Worm (Caenorhabditis elegans): ENCODE results near the gene F52D10.2.

The F52D10.2 gene

DNA sequence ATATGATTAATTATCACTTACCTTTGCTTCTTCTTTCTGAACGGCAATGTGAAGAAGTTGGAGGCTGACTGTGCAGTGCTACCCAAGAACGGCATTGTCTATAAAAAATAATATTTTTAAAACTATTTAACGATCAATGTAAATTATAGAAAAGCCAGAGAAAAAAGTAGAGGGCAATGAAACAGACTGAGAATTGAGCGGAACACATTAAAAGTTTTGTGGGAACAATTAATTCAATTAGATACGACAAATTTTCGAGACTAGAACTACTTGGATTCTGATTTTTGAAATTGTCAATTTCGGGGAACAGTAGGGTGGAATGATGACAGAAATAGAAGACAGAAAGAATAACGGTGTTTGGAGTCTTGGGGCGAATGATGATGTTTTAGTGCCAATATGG lies at the start of gene F52D10.2:
TSS of gene F52D10.2 (minus strand) at position 101 of the 400 bp plus-strand sequence.
- TF ChIP-seq cey-2 (tag; optimal IDR thresholded peaks at IDR 0.05; ENCODE audit: borderline replicate concordance, insufficient read depth), result no peak
- TF ChIP-seq zfp-2 (tag; optimal IDR thresholded peaks at IDR 0.05), result no peak
- no peak for TF ChIP-seq hlh-30 (tag; optimal IDR thresholded peaks at IDR 0.05; ENCODE audit: insufficient read depth)
- no peak for TF ChIP-seq ztf-7 (tag; optimal IDR thresholded peaks at IDR 0.05)
- no peak for TF ChIP-seq ceh-44 (GFP tag; IDR thresholded peaks at IDR 0.05)
- no peak for TF ChIP-seq ceh-32 (tag; optimal IDR thresholded peaks at IDR 0.05; ENCODE audit: poor library complexity)
- TF ChIP-seq fos-1 (tag; optimal IDR thresholded peaks at IDR 0.05), result no peak
- no peak for TF ChIP-seq ceh-62 (tag; optimal IDR thresholded peaks at IDR 0.05)
- no peak for TF ChIP-seq R02D3.7 (tag; optimal IDR thresholded peaks at IDR 0.05)
- TF ChIP-seq unc-62 (GFP tag; optimal IDR thresholded peaks at IDR 0.05 in 1 of 2), result no peak
- TF ChIP-seq unc-62 (tag; optimal IDR thresholded peaks at IDR 0.05), result no peak
- TF ChIP-seq saeg-2 (GFP tag; IDR thresholded peaks at IDR 0.05), result no peak

DNA sequence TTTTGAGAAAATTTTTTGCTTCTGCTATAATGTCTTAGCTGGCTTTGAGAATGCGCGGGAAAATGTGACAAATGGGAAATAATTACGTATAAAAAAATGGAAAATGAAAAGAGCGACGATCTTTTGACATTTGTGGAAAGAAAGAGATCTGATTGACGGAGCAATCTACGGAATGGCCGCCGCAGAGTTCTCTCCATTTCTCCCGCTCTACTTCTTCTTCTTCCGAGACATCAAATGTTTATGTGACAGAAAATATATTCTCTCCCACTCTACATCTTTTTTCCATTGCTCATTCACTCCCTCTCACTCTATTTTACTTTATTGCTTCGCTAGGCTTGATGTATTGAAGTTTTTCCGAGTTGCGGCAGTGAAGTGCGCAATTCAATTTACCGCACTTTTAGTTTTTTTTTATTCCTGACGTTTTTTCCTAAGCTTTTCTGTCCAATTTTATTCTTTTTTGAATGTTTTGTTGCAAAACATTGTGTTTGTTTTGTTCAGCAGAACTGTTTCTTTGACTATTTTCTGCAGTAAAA lies 49.0 kb upstream of the F52D10.2 start:
- no peak for TF ChIP-seq ceh-32 (tag; optimal IDR thresholded peaks at IDR 0.05; ENCODE audit: poor library complexity)
- no peak for TF ChIP-seq mes-2 (tag; optimal IDR thresholded peaks at IDR 0.05; ENCODE audit: poor library complexity, severe bottlenecking)
- TF ChIP-seq hlh-30 (tag; optimal IDR thresholded peaks at IDR 0.05; ENCODE audit: insufficient read depth), result no peak
- no peak for TF ChIP-seq snpc-1.2 (GFP tag; IDR thresholded peaks at IDR 0.05)
- TF ChIP-seq rbr-2 (tag; optimal IDR thresholded peaks at IDR 0.05), result no peak
- 0 out of 2 replicates have a peak, but pooled peaks have one; percentile 37 for TF ChIP-seq ctbp-1 (GFP tag; IDR thresholded peaks at IDR 0.05)
- TF ChIP-seq ama-1 (optimal IDR thresholded peaks at IDR 0.05), result no peak
- TF ChIP-seq fkh-10 (GFP tag; optimal IDR thresholded peaks at IDR 0.05), result peak; percentile 95
- TF ChIP-seq nhr-76 (tag; optimal IDR thresholded peaks at IDR 0.05), result no peak
- no peak for TF ChIP-seq gei-8 (GFP tag; optimal IDR thresholded peaks at IDR 0.05)
- TF ChIP-seq nhr-111 (GFP tag; optimal IDR thresholded peaks at IDR 0.05), result no peak
- no peak for TF ChIP-seq F10B5.3 (tag; optimal IDR thresholded peaks at IDR 0.05)
- TF ChIP-seq ces-1 (GFP tag; optimal IDR thresholded peaks at IDR 0.05), result no peak
- TF ChIP-seq zfp-3 (GFP tag; conservative IDR thresholded peaks at IDR 0.05), result no peak
- no peak for TF ChIP-seq nhr-25 (tag; optimal IDR thresholded peaks at IDR 0.05; ENCODE audit: borderline replicate concordance, insufficient read depth)
- TF ChIP-seq sdz-12 (GFP tag; optimal IDR thresholded peaks at IDR 0.05), result no peak
- no peak for TF ChIP-seq php-3 (GFP tag; IDR thresholded peaks at IDR 0.05)
- no peak for TF ChIP-seq zag-1 (tag; optimal IDR thresholded peaks at IDR 0.05)
- 0 out of 2 replicates have a peak, but pooled peaks have one; percentile 20 for TF ChIP-seq hmg-1.1 (GFP tag; IDR thresholded peaks at IDR 0.05)
- TF ChIP-seq nhr-42 (GFP tag; IDR thresholded peaks at IDR 0.05), result no peak
- TF ChIP-seq fos-1 (tag; optimal IDR thresholded peaks at IDR 0.05), result no peak
- TF ChIP-seq nhr-77 (tag; optimal IDR thresholded peaks at IDR 0.05), result no peak
- peak in 1 of 2 experiments; percentile 18 for TF ChIP-seq lsy-2 (tag; optimal IDR thresholded peaks at IDR 0.05)
- TF ChIP-seq daf-12 (tag; optimal IDR thresholded peaks at IDR 0.05), result no peak
- no peak for TF ChIP-seq daf-8 (GFP tag; IDR thresholded peaks at IDR 0.05)
- TF ChIP-seq Y48G9A.11 (GFP tag; IDR thresholded peaks at IDR 0.05), result no peak
- TF ChIP-seq ZK546.5 (tag; optimal IDR thresholded peaks at IDR 0.05), result no peak
- TF ChIP-seq nhr-10 (tag; optimal IDR thresholded peaks at IDR 0.05), result no peak
- TF ChIP-seq ceh-82 (tag; optimal IDR thresholded peaks at IDR 0.05), result no peak

DNA sequence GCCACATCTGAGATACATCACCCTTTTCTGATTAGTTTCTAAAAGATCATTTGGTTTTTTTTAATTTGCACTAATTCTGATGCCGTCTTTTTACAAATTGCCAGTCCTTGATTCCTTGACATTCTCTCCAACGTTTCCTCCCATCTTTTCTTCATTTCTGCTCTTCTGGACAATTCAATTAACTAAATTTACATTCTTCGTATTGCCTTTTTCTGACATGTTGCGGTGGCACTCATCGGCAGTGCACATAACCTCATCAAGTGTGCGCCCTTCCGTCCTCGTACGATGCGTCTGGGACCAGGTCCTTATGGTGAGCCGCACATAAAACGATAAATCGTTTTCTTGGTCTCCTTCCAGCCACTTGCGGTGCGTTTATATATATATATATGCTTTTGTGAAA lies 47.5 kb upstream of the F52D10.2 start:
- no peak for TF ChIP-seq zag-1 (tag; optimal IDR thresholded peaks at IDR 0.05)
- no peak for TF ChIP-seq mdl-1 (tag; optimal IDR thresholded peaks at IDR 0.05)
- TF ChIP-seq R02D3.7 (tag; optimal IDR thresholded peaks at IDR 0.05), result no peak
- TF ChIP-seq nhr-77 (tag; optimal IDR thresholded peaks at IDR 0.05), result no peak
- no peak for TF ChIP-seq F10B5.3 (tag; optimal IDR thresholded peaks at IDR 0.05)
- no peak for TF ChIP-seq ceh-20 (GFP tag; IDR thresholded peaks at IDR 0.05)
- TF ChIP-seq daf-12 (tag; optimal IDR thresholded peaks at IDR 0.05), result no peak
- no peak for TF ChIP-seq madf-9 (GFP tag; conservative IDR thresholded peaks at IDR 0.05)
- no peak for TF ChIP-seq hlh-30 (tag; optimal IDR thresholded peaks at IDR 0.05; ENCODE audit: insufficient read depth)
- no peak for TF ChIP-seq daf-8 (GFP tag; IDR thresholded peaks at IDR 0.05)
- no peak for TF ChIP-seq T26A8.4 (GFP tag; IDR thresholded peaks at IDR 0.05)
- TF ChIP-seq nhr-237 (tag; optimal IDR thresholded peaks at IDR 0.05), result no peak
- TF ChIP-seq zip-2 (tag; optimal IDR thresholded peaks at IDR 0.05), result no peak
- TF ChIP-seq nhr-10 (tag; optimal IDR thresholded peaks at IDR 0.05), result no peak
- TF ChIP-seq zip-11 (GFP tag; IDR thresholded peaks at IDR 0.05), result no peak
- TF ChIP-seq ceh-32 (tag; optimal IDR thresholded peaks at IDR 0.05; ENCODE audit: poor library complexity), result no peak
- TF ChIP-seq gei-8 (GFP tag; optimal IDR thresholded peaks at IDR 0.05), result no peak
- no peak for TF ChIP-seq egl-43 (GFP tag; IDR thresholded peaks at IDR 0.05)
- no peak for TF ChIP-seq dmd-8 (GFP tag; IDR thresholded peaks at IDR 0.05)

Data from whole organism, L4 larva.